Worm (Caenorhabditis elegans): ENCODE data around the gene R02F11.11.
"Not testable (repeated sequence)": the region's sequence is repeated elsewhere in the genome, so short reads cannot be mapped to it uniquely, and the experiment has no call there.

ce11 chrV:4760674-4761073 lies 31.0 kb upstream of the R02F11.11 start, which contains the start of gene bgnt-1.4:
- TF ChIP-seq tab-1 (GFP tag; IDR thresholded peaks at IDR 0.05); T22C8.4 (GFP tag; IDR thresholded peaks at IDR 0.05); ztf-23 (GFP tag; IDR thresholded peaks at IDR 0.05); ref-1 (GFP tag; conservative IDR thresholded peaks at IDR 0.05); ztf-29 (GFP tag; IDR thresholded peaks at IDR 0.05); klf-2 (GFP tag; conservative IDR thresholded peaks at IDR 0.05); flt-1 (GFP tag; IDR thresholded peaks at IDR 0.05); med-1 (GFP tag; optimal IDR thresholded peaks at IDR 0.05; ENCODE audit: insufficient read depth): not testable (repeated sequence)

Measured in whole organism, midembryonic.